Worm (Caenorhabditis elegans) whole organism, L4 larva: Measurements from ENCODE around the gene ugt-49.

Experiments used
- F49E8.2 ChIP-seq: sonication (generic microtip); optimal IDR thresholded peaks from 2 replicates; lab custom pipeline; 2016; ENCODE audit warnings: missing compliant biosample characterization, mild to moderate bottlenecking, missing genetic modification characterization, borderline replicate concordance
- R02D3.7 ChIP-seq: fragments of 150-350 bp; sonication (generic microtip); optimal IDR thresholded peaks from 3 replicates; lab custom pipeline; 2014; ENCODE audit warnings: missing biosample characterization, missing genetic modification characterization
- T20F7.1 ChIP-seq: fragments of 200-800 bp; sonication (Bioruptor generic); optimal IDR thresholded peaks from 2 replicates; lab custom pipeline; 2018; ENCODE audit warnings: mild to moderate bottlenecking, missing genetic modification characterization, missing compliant biosample characterization
- Y48G9A.11 ChIP-seq: fragments of 200-800 bp; sonication (Bioruptor generic); IDR thresholded peaks from 2 replicates; pipeline ENCODE4 v1.3.6; 2022; ENCODE audit warnings: missing genetic modification reagents, missing genetic modification characterization, missing compliant biosample characterization
- Y75B8A.6 ChIP-seq: fragments of 200-800 bp; sonication (Bioruptor generic); IDR thresholded peaks from 2 replicates; pipeline ENCODE4 v1.3.6; 2022; ENCODE audit warnings: missing genetic modification reagents, missing genetic modification characterization, missing compliant biosample characterization
- aha-1 ChIP-seq: fragments of 150-350 bp; peaks from one replicate; lab custom pipeline; 2014; ENCODE audit warnings: missing biosample characterization, missing genetic modification characterization
- aly-2 ChIP-seq: sonication (generic microtip); optimal IDR thresholded peaks from 2 replicates; lab custom pipeline; 2018; ENCODE audit warnings: missing biosample characterization, missing genetic modification characterization
- attf-4 ChIP-seq: sonication (generic microtip); optimal IDR thresholded peaks from 3 replicates; lab custom pipeline; 2017; ENCODE audit warnings: missing biosample characterization, missing genetic modification characterization
- ceh-28 ChIP-seq: fragments of 150-350 bp; optimal IDR thresholded peaks from 2 replicates; lab custom pipeline; 2014; ENCODE audit warnings: missing biosample characterization, missing genetic modification reagents, missing genetic modification characterization
- ceh-44 ChIP-seq: fragments of 200-800 bp; sonication (Bioruptor generic); IDR thresholded peaks from 2 replicates; pipeline ENCODE4 v1.3.6; 2022; ENCODE audit warnings: missing genetic modification reagents, missing genetic modification characterization, missing compliant biosample characterization
- ceh-82 ChIP-seq: sonication (generic microtip); optimal IDR thresholded peaks from 2 replicates; lab custom pipeline; 2017; ENCODE audit warnings: missing biosample characterization, missing genetic modification characterization
- dmd-6 ChIP-seq: fragments of 200-800 bp; sonication (Bioruptor generic); IDR thresholded peaks from 2 replicates; pipeline ENCODE4 v1.3.6; 2022; ENCODE audit warnings: missing genetic modification reagents, missing genetic modification characterization, missing compliant biosample characterization
- dpl-1 ChIP-seq: fragments of 150-350 bp; optimal IDR thresholded peaks from 2 replicates; lab custom pipeline; 2014; ENCODE audit warnings: missing biosample characterization, missing genetic modification reagents, missing genetic modification characterization
- dve-1 ChIP-seq: sonication (generic microtip); optimal IDR thresholded peaks from 2 replicates; lab custom pipeline; 2017; ENCODE audit warnings: antibody characterized with exemption, mild to moderate bottlenecking, missing genetic modification characterization, missing compliant biosample characterization; ENCODE audit not compliant: insufficient read depth
- egl-43 ChIP-seq: fragments of 200-800 bp; sonication (Bioruptor generic); IDR thresholded peaks from 2 replicates; pipeline ENCODE4 v1.3.6; 2022; ENCODE audit warnings: missing genetic modification reagents, missing genetic modification characterization, missing compliant biosample characterization
- fkh-10 ChIP-seq: fragments of 150-350 bp; optimal IDR thresholded peaks from 2 replicates; lab custom pipeline; 2014; ENCODE audit warnings: missing biosample characterization, missing genetic modification reagents, missing genetic modification characterization
- hlh-11 ChIP-seq: fragments of 200-800 bp; sonication (Bioruptor generic); optimal IDR thresholded peaks from 2 replicates; lab custom pipeline; 2018; ENCODE audit warnings: mild to moderate bottlenecking, missing genetic modification characterization, missing compliant biosample characterization
- hlh-30 ChIP-seq: sonication (generic microtip); optimal IDR thresholded peaks from 2 replicates; lab custom pipeline; 2017; ENCODE audit warnings: antibody characterized with exemption, mild to moderate bottlenecking, missing genetic modification characterization, missing compliant biosample characterization; ENCODE audit not compliant: insufficient read depth
- hmg-1.1 ChIP-seq: fragments of 200-800 bp; sonication (Bioruptor generic); IDR thresholded peaks from 2 replicates; pipeline ENCODE4 v1.3.6; 2022; ENCODE audit warnings: missing genetic modification reagents, missing genetic modification characterization, missing compliant biosample characterization
- lim-7 ChIP-seq: fragments of 200-800 bp; sonication (Bioruptor generic); IDR thresholded peaks from 2 replicates; pipeline ENCODE4 v1.3.6; 2022; ENCODE audit warnings: missing genetic modification characterization, missing compliant biosample characterization
- lin-1 ChIP-seq: fragments of 200-800 bp; sonication (Bioruptor generic); IDR thresholded peaks from 2 replicates; pipeline ENCODE4 v1.3.6; 2022; ENCODE audit warnings: missing genetic modification reagents, missing genetic modification characterization, missing compliant biosample characterization
- lin-13 ChIP-seq: fragments of 150-350 bp; optimal IDR thresholded peaks from 2 replicates; lab custom pipeline; 2014; ENCODE audit warnings: missing biosample characterization, missing genetic modification reagents, missing genetic modification characterization
- lin-15B ChIP-seq: fragments of 150-350 bp; sonication (generic microtip); optimal IDR thresholded peaks from 3 replicates; lab custom pipeline; 2014; ENCODE audit warnings: missing biosample characterization, missing genetic modification characterization
- lin-29 ChIP-seq: fragments of 200-800 bp; sonication (Bioruptor generic); IDR thresholded peaks from 2 replicates; pipeline ENCODE4 v1.3.6; 2022; ENCODE audit warnings: missing genetic modification reagents, missing genetic modification characterization, missing compliant biosample characterization
- lsy-2 ChIP-seq, 2 experiments: fragments of 150-350 bp in 1 of 2; sonication (generic microtip) in 1 of 2; optimal IDR thresholded peaks; 2 replicates each; lab custom pipeline; 2014 to 2017; ENCODE audit warnings: missing biosample characterization in 2 of 2, missing genetic modification characterization in 2 of 2
- mep-1 ChIP-seq: fragments of 150-350 bp; sonication (generic microtip); optimal IDR thresholded peaks from 3 replicates; lab custom pipeline; 2014; ENCODE audit warnings: missing biosample characterization, missing genetic modification characterization
- mes-2 ChIP-seq: sonication (generic microtip); optimal IDR thresholded peaks from 2 replicates; lab custom pipeline; 2016; ENCODE audit warnings: missing genotype, mild to moderate bottlenecking, missing genetic modification characterization, missing compliant biosample characterization; ENCODE audit not compliant: poor library complexity, severe bottlenecking
- mxl-3 ChIP-seq: fragments of 200-800 bp; sonication (Bioruptor generic); optimal IDR thresholded peaks from 2 replicates; lab custom pipeline; 2018; ENCODE audit warnings: mild to moderate bottlenecking, missing genetic modification characterization, missing compliant biosample characterization
- nhr-25 ChIP-seq: sonication (generic microtip); optimal IDR thresholded peaks from 2 replicates; lab custom pipeline; 2017; ENCODE audit warnings: missing genetic modification characterization, mild to moderate bottlenecking, missing compliant biosample characterization, antibody characterized with exemption, moderate library complexity, borderline replicate concordance; ENCODE audit not compliant: insufficient read depth
- nhr-28 ChIP-seq: fragments of 150-350 bp; optimal IDR thresholded peaks from 2 replicates; lab custom pipeline; 2014; ENCODE audit warnings: missing biosample characterization, missing genetic modification characterization
- nhr-42 ChIP-seq: fragments of 200-800 bp; sonication (Bioruptor generic); IDR thresholded peaks from 2 replicates; pipeline ENCODE4 v1.3.6; 2022; ENCODE audit warnings: missing genetic modification characterization, missing compliant biosample characterization
- nhr-6 ChIP-seq: fragments of 150-350 bp; optimal IDR thresholded peaks from 2 replicates; lab custom pipeline; 2014; ENCODE audit warnings: missing biosample characterization, missing genetic modification characterization
- nhr-76 ChIP-seq: fragments of 150-350 bp; optimal IDR thresholded peaks from 2 replicates; lab custom pipeline; 2014; ENCODE audit warnings: missing biosample characterization, missing genetic modification characterization
- pqm-1 ChIP-seq: sonication (generic microtip); optimal IDR thresholded peaks from 2 replicates; lab custom pipeline; 2017; ENCODE audit warnings: missing biosample characterization, missing genetic modification characterization
- rbr-2 ChIP-seq: sonication (generic microtip); optimal IDR thresholded peaks from 2 replicates; lab custom pipeline; 2016; ENCODE audit warnings: missing genotype, missing genetic modification characterization, missing compliant biosample characterization
- saeg-2 ChIP-seq: fragments of 200-800 bp; sonication (Bioruptor generic); IDR thresholded peaks from 2 replicates; pipeline ENCODE4 v1.3.6; 2022; ENCODE audit warnings: missing genetic modification reagents, missing genetic modification characterization, missing compliant biosample characterization
- sdz-12 ChIP-seq: fragments of 200-800 bp; sonication (Bioruptor generic); optimal IDR thresholded peaks from 2 replicates; lab custom pipeline; 2018; ENCODE audit warnings: mild to moderate bottlenecking, missing genetic modification characterization, missing compliant biosample characterization
- snpc-4 ChIP-seq: fragments of 150-350 bp; optimal IDR thresholded peaks from 2 replicates; lab custom pipeline; 2014; ENCODE audit warnings: missing biosample characterization, missing genetic modification characterization
- spr-1 ChIP-seq: sonication (generic microtip); optimal IDR thresholded peaks from 2 replicates; lab custom pipeline; 2016; ENCODE audit warnings: mild to moderate bottlenecking, missing genetic modification characterization, missing compliant biosample characterization
- unc-130 ChIP-seq: sonication (generic microtip); optimal IDR thresholded peaks from 2 replicates; lab custom pipeline; 2016; ENCODE audit warnings: missing genetic modification reagents, missing genetic modification characterization, missing compliant biosample characterization
- unc-39 ChIP-seq: sonication (generic microtip); optimal IDR thresholded peaks from 2 replicates; lab custom pipeline; 2017; ENCODE audit warnings: missing biosample characterization, missing genetic modification characterization
- unc-62 ChIP-seq, 3 experiments: fragments of 150-350 bp in 1 of 3; sonication (generic microtip); optimal IDR thresholded peaks in 2 of 3; peaks in 1 of 3; 1 replicate in 1 of 3; 2 replicates in 2 of 3; lab custom pipeline; 2014 to 2017; ENCODE audit warnings: missing biosample characterization in 3 of 3, missing genetic modification characterization in 3 of 3, missing genetic modification reagents in 3 of 3, missing genotype in 1 of 3
- zfp-3 ChIP-seq: fragments of 200-800 bp; sonication (Bioruptor generic); conservative IDR thresholded peaks from 2 replicates; pipeline ENCODE4 v1.3.6; 2022; ENCODE audit warnings: missing genetic modification reagents, missing genetic modification characterization, missing compliant biosample characterization
- zip-2 ChIP-seq: fragments of 150-350 bp; optimal IDR thresholded peaks from 2 replicates; lab custom pipeline; 2014; ENCODE audit warnings: missing biosample characterization, missing genetic modification characterization
- ztf-7 ChIP-seq: fragments of 150-350 bp; optimal IDR thresholded peaks from 2 replicates; lab custom pipeline; 2014; ENCODE audit warnings: missing biosample characterization, missing genetic modification characterization

The ugt-49 gene

ce11 chrV:10358238-10358637 is 13.9 kb upstream of the ugt-49 start, which contains the start of gene ttll-15:
TSS of gene ttll-15 (plus strand) at chrV:10358538.
- TF ChIP-seq ceh-28 (tag; lab: Kevin White, UChicago) (no peak), T20F7.1 (GFP tag; lab: Kevin White, UChicago) (no peak), mes-2 (tag; lab: Kevin White, UChicago) (no peak), nhr-42 (no peak), lin-29 (GFP tag; lab: Robert Waterston, UW) (no peak)

DNA sequence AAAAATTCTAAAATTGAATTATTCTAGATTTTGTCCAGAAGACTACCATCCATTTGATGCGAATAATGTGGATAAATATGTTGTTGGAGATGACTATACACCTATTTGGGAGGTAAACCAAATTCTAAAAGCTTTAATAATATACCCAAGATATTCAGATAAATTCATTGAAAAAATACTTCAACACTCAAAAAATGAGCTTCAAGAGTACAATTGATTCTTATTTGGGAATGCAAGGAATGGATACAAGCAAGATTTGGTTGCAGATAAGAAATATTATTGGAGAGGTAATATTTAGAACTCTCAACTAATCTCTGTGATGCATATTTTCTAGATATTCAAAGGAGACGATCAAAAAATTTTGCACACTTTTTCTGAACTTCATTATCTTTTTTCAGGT is 11.9 kb upstream of the ugt-49 start:
- TF ChIP-seq zfp-3 (GFP tag; lab: Robert Waterston, UW) (no peak), F49E8.2 (tag; lab: Kevin White, UChicago) (no peak), aha-1 (tag; lab: Kevin White, UChicago) (peak; percentile 96), hlh-11 (tag; lab: Kevin White, UChicago) (no peak)

DNA sequence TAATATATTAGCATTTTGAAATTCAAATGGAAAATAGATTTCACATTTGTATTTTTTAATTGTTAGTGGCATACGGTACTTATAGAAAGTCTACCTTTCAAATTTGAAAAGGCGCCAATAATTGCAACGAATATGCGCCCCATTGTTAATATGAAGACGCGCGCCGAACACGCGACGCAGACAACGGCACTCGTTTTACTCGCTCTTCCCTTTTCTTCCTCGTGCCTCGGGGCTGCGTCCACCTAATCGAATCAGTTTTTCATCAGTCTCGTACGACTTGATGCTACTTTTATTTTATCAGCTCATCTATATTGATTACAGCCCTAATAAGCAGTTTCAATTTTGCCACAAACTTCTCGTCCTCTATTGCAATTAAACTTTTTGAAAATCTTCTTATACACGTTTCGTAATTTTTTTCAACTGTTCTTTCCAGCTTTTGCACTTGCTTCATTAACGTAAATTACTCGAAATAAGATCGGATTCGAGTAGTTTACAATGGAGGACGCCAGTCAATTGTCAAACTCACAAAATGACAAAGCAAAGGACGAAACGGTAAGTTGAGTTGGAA is 10.2 kb upstream of the ugt-49 start, which contains the start of gene cash-1:
cash-1 (plus strand) TSS at position 432 of the 568 bp plus-strand sequence.
- TF ChIP-seq dmd-6 (GFP tag; lab: Robert Waterston, UW) = peak; percentile 56
- TF ChIP-seq dve-1 (tag; lab: Kevin White, UChicago) = peak; percentile 80
- TF ChIP-seq attf-4 (tag; lab: Kevin White, UChicago) = no peak
- TF ChIP-seq unc-130 (GFP tag; lab: Kevin White, UChicago) = peak; percentile 20
- no peak for TF ChIP-seq ceh-44 (GFP tag; lab: Robert Waterston, UW)
- no peak for TF ChIP-seq lim-7 (GFP tag; lab: Robert Waterston, UW)
- TF ChIP-seq ceh-82 (tag; lab: Kevin White, UChicago) = no peak
- TF ChIP-seq hlh-11 (tag; lab: Kevin White, UChicago) = peak; percentile 75
- TF ChIP-seq unc-62 (GFP tag; optimal IDR thresholded peaks at IDR 0.05 in 1 of 2; lab: Kevin White, UChicago) = peak in 1 of 2 experiments; percentile 61
- no peak for TF ChIP-seq unc-62 (tag; optimal IDR thresholded peaks at IDR 0.05; lab: Kevin White, UChicago)
- peak; percentile 45 for TF ChIP-seq pqm-1 (tag; lab: Kevin White, UChicago)
- no peak for TF ChIP-seq aly-2
- peak; percentile 13 for TF ChIP-seq ztf-7 (tag; lab: Kevin White, UChicago)
- TF ChIP-seq lin-15B (tag; lab: Kevin White, UChicago) = no peak
- peak; percentile 41; the same call in 1 of the 2 replicates for TF ChIP-seq hmg-1.1
- no peak for TF ChIP-seq zfp-3 (GFP tag; lab: Robert Waterston, UW)
- no peak for TF ChIP-seq saeg-2 (GFP tag; lab: Robert Waterston, UW)
- TF ChIP-seq hlh-30 (tag; lab: Kevin White, UChicago) = peak; percentile 93
- TF ChIP-seq dpl-1 (GFP tag; lab: Kevin White, UChicago) = peak; percentile 81
- TF ChIP-seq mep-1 = peak; percentile 66
- TF ChIP-seq Y48G9A.11 (GFP tag; lab: Robert Waterston, UW) = no peak
- peak in 1 of 2 experiments; percentile 72 for TF ChIP-seq lsy-2 (tag; optimal IDR thresholded peaks at IDR 0.05; lab: Kevin White, UChicago)
- TF ChIP-seq mxl-3 (GFP tag; lab: Kevin White, UChicago) = peak; percentile 83
- no peak for TF ChIP-seq snpc-4 (tag; lab: Kevin White, UChicago)
- TF ChIP-seq nhr-76 (tag; lab: Kevin White, UChicago) = no peak
- TF ChIP-seq zip-2 = no peak
- no peak for TF ChIP-seq spr-1 (tag; lab: Kevin White, UChicago)
- TF ChIP-seq aha-1 (tag; lab: Kevin White, UChicago) = peak; percentile 97
- peak; percentile 66 for TF ChIP-seq lin-13 (GFP tag; lab: Kevin White, UChicago)
- TF ChIP-seq sdz-12 (GFP tag; lab: Kevin White, UChicago) = no peak
- TF ChIP-seq nhr-25 (tag; lab: Kevin White, UChicago) = peak; percentile 25
- TF ChIP-seq lin-1 (GFP tag; lab: Robert Waterston, UW) = 0 out of 2 replicates have a peak, but pooled peaks have one; percentile 33
- 0 out of 2 replicates have a peak, but pooled peaks have one; percentile 21 for TF ChIP-seq egl-43
- peak; percentile 46 for TF ChIP-seq rbr-2 (tag; lab: Kevin White, UChicago)
- peak; percentile 1 for TF ChIP-seq T20F7.1 (GFP tag; lab: Kevin White, UChicago)
- TF ChIP-seq fkh-10 (GFP tag; lab: Kevin White, UChicago) = peak; percentile 6
- TF ChIP-seq nhr-28 (tag; lab: Kevin White, UChicago) = peak; percentile 38
- no peak for TF ChIP-seq R02D3.7 (tag; lab: Kevin White, UChicago)
- TF ChIP-seq Y75B8A.6 (GFP tag; lab: Robert Waterston, UW) = no peak
- peak; percentile 65 for TF ChIP-seq nhr-6 (tag; lab: Kevin White, UChicago)
- TF ChIP-seq unc-39 = no peak
- TF ChIP-seq mes-2 (tag; lab: Kevin White, UChicago) = peak; percentile 89
